Worm (Caenorhabditis elegans): ENCODE results near the gene skr-7.

The skr-7 gene

DNA sequence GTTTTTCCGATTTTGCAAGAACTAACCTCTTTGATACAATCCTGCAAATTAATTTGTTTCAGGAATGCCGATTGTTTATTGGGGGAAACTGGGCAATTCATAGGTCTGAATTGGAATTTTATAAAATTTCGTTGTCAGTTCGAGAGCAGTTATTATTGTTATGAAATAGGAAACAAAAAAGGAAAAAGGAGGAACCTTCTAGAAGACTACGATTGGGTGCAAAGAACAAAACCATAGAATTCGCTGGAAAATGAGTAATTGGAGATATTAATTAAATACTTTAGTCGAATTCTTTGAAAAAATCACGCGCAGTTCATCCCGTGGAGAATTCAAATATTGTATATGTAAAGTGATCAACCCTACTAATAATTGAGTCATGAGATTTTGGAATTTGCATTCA, 34.8 kb upstream of the skr-7 start, which contains the start of gene F13A2.9:
F13A2.9 (minus strand) TSS at position 101 of the 400 bp plus-strand sequence.
- TF ChIP-seq ceh-90 (tag; optimal IDR thresholded peaks at IDR 0.05) (peak; percentile 27), fkh-8 (tag; optimal IDR thresholded peaks at IDR 0.05) (peak; percentile 8), lin-15B (tag; optimal IDR thresholded peaks at IDR 0.05) (no peak), ceh-8 (GFP tag; optimal IDR thresholded peaks at IDR 0.05) (peak; percentile 74)

DNA sequence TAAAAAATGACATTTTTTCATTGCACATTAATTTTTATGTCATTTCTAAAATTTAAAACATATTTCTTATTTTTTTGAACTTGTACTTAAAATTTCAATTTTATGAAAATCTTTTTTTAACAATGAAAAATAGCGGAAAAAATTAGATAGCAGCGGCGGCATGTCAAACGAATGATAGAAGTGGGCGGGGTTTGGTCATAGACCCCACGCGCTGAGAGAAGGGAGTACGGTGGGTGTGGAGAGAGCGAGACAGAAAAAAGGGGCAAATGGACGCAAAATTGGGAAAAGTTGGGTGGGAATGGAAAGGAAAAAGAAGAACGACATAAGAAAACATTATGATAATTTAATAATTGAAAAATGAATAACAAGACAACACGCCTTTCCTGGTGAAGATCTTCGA, 34.3 kb upstream of the skr-7 start:
- TF ChIP-seq ztf-4 (tag; optimal IDR thresholded peaks at IDR 0.05) (no peak), nhr-12 (tag; optimal IDR thresholded peaks at IDR 0.05) (no peak), pqm-1 (tag; optimal IDR thresholded peaks at IDR 0.05) (no peak), ceh-88 (GFP tag; IDR thresholded peaks at IDR 0.05) (no peak)

DNA sequence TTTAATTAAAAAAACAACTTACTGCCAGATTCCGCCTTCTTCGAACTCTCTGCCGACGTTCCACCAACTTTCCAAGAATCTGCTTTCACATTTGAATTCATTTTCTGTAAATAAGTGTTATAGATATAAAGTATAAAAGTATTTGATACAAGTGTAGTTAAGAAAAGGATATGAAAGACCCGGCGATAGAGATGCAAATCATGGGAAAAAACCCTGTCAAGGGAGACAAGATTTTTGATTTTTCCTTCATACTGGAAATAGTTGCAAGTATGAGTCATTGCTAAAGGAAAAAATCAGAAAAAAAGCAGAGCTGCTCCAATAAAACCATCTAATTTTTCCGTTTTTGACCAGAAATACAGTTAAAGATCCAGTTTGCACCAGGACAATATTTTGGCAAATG, 26.0 kb upstream of the skr-7 start, which contains the start of gene F13A2.3:
F13A2.3 (minus strand) TSS at position 101 of the 400 bp plus-strand sequence.
- TF ChIP-seq blmp-1 (tag; optimal IDR thresholded peaks at IDR 0.05), result no peak

DNA sequence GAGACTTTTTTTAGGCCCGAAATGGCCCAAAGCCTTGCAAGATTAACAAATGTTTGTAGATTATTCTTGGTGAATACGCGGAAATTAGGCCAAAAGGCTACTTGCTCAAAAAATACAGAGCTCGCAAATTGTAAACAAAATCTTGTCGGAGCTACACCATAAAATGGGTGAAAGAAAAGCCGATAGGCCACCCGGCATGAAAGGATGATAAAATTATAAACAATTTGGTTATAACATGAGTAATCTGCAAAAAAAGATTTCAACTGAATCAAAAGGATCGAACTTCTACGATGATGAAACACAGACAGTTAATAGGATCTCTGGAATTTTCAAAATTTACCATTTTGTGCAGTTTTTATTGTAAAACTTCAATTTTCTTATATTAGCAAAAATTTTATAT, 24.1 kb upstream of the skr-7 start:
- TF ChIP-seq nhr-28 (tag; optimal IDR thresholded peaks at IDR 0.05) (no peak), efl-1 (optimal IDR thresholded peaks at IDR 0.05) (no peak), efl-1 (GFP tag; optimal IDR thresholded peaks at IDR 0.05 in 1 of 2) (peak in 1 of 2 experiments; percentile 50)

DNA sequence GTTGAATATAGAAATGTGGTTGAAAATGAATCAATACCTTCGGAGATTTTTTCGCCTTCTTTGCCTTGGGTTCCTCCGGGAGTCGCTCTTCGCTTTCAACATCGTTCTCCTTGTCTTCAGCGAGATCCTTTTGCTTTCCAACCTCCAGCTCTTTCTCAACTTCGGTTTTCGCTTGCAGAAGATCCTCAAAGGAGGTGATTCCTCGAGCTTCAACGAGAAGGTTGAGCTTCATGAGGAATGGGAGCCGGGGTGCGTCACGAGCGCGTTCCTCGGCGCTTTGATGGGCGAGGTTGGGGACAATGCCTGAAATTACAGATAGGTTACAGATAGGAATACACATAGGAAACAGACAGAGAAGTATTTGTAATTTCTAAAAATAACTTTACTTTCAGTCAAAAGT, 23.3 kb upstream of the skr-7 start:
- no peak for TF ChIP-seq vab-15 (tag; optimal IDR thresholded peaks at IDR 0.05)
- TF ChIP-seq efl-1 (optimal IDR thresholded peaks at IDR 0.05), result no peak
- TF ChIP-seq efl-1 (GFP tag; optimal IDR thresholded peaks at IDR 0.05 in 1 of 2), result peak in 1 of 2 experiments; percentile 38

DNA sequence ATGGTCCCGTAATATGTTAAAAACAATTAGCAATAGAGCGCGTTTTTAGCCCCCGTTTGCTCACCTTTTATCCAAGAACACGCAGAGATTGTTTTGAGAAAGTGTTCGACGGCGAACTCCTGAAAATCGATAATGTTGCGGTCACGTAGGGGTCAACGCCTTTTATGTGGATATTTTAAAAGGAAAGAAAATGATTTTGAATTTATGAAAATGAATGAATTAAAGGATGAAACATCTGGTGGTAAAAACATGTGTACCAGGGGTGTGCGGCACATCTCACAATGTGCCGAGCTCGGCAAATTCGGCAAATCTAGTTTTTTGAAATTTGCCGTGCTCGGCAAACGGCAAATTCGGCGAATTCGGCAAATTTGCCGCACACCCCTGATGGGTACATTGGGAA, 22.1 kb upstream of the skr-7 start, which contains the start of gene F13A2.4:
F13A2.4 (minus strand) TSS at position 101 of the 400 bp plus-strand sequence.
- no peak for TF ChIP-seq fkh-10 (GFP tag; optimal IDR thresholded peaks at IDR 0.05)
- no peak for TF ChIP-seq dsc-1 (tag; optimal IDR thresholded peaks at IDR 0.05)
- no peak for TF ChIP-seq unc-30 (tag; optimal IDR thresholded peaks at IDR 0.05)
- no peak for TF ChIP-seq nhr-47 (tag; optimal IDR thresholded peaks at IDR 0.05)
- TF ChIP-seq xbp-1 (tag; optimal IDR thresholded peaks at IDR 0.05), result no peak
- TF ChIP-seq egl-27 (tag; optimal IDR thresholded peaks at IDR 0.05), result no peak

DNA sequence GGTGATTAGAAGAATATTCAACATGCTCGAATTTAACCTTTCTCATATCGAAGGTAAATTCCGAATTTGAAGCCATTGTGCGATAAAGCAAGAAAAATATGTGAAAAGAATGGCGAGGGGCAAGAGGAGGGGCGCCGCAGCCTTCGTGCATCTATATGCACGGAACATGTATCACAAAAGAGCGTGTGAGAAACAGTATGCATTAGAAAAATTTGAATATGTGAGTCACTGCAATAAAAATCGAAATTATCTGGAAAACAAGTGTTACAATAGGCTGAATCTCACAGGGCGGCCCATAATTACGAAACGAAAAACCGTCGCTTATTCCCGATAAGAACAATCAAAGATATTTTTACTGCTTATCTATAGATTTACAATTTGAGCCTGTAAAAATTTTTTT, 20.4 kb upstream of the skr-7 start, which contains the start of gene F13A2.5:
F13A2.5 (minus strand) TSS at position 101 of the 400 bp plus-strand sequence.
- TF ChIP-seq fkh-8 (tag; optimal IDR thresholded peaks at IDR 0.05) (no peak), sox-4 (tag; optimal IDR thresholded peaks at IDR 0.05) (no peak), irx-1 (tag; optimal IDR thresholded peaks at IDR 0.05) (no peak), fkh-10 (GFP tag; optimal IDR thresholded peaks at IDR 0.05) (no peak), zip-4 (GFP tag; optimal IDR thresholded peaks at IDR 0.05) (no peak), mep-1 (tag; optimal IDR thresholded peaks at IDR 0.05) (no peak), mab-9 (GFP tag; IDR thresholded peaks at IDR 0.05) (no peak), lin-35 (GFP tag; optimal IDR thresholded peaks at IDR 0.05) (no peak), pag-3 (tag; optimal IDR thresholded peaks at IDR 0.05; ENCODE audit: borderline replicate concordance, insufficient read depth) (no peak), vab-15 (tag; optimal IDR thresholded peaks at IDR 0.05) (no peak), swsn-7 (tag; optimal IDR thresholded peaks at IDR 0.05) (no peak), aha-1 (tag; optimal IDR thresholded peaks at IDR 0.05) (no peak), nhr-90 (tag; optimal IDR thresholded peaks at IDR 0.05; ENCODE audit: poor library complexity) (no peak), ama-1 (optimal IDR thresholded peaks at IDR 0.05) (no peak), egl-13 (tag; optimal IDR thresholded peaks at IDR 0.05) (no peak), C16A3.4 (tag; optimal IDR thresholded peaks at IDR 0.05) (no peak), C04F5.9 (tag; optimal IDR thresholded peaks at IDR 0.05) (no peak)

Measured in whole organism, L1 larva.